Worm (Caenorhabditis elegans): ENCODE measurements around the gene B0416.4.
A peak's percentile ranks its signal among the peaks of the same experiment; 100 is the strongest.

The B0416.4 gene

DNA sequence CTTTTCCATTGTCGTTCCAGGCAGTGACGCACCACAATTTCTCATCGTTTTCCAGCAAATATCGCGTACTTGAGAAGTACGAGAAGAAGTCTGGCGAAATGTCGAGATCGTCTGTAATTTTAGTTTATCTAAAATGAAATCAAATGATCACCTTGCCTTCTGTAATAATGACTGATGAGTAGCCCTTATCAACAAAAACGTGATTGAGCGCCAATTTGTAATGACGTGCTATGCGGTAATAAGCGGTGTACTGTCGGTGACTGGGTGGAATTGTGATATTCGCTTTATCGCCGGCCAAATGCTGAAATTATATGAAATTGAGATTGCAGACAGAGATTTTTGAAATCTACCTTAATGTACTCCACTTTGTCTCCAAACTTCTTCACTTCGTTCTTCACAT is 16.7 kb downstream of the B0416.4 start:
- peak; percentile 20 for TF ChIP-seq sma-9 (GFP tag; optimal IDR thresholded peaks at IDR 0.05)
- no peak for TF ChIP-seq sma-9 (tag; optimal IDR thresholded peaks at IDR 0.05)
- TF ChIP-seq fos-1 (tag; optimal IDR thresholded peaks at IDR 0.05): peak; percentile 89
- TF ChIP-seq sma-3 (GFP tag; optimal IDR thresholded peaks at IDR 0.05): no peak
- no peak for TF ChIP-seq nhr-77 (tag; optimal IDR thresholded peaks at IDR 0.05)

DNA sequence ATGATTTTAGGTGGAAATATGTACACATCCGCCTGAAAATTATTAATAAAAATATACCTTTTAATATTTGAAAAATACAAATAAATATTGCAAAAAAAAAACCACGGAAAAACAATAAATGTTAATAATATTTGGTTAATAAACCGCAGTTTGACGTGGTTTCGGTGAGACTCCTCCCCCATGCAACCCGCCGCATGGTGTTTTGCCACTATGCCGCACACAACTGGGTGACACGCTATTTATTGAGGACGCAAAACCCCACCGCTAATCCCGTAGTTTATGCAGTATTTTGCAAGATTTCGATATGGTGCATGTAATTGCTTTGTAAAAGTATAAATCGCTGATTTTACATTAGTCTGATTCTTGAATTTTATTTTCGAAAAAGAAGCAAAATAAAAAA is 17.8 kb downstream of the B0416.4 start, which contains the start of gene gly-13:
Gene gly-13 (minus strand): TSS at position 32 of the 400 bp plus-strand sequence.
- no peak for TF ChIP-seq alr-1 (tag; optimal IDR thresholded peaks at IDR 0.05)
- TF ChIP-seq nhr-6 (tag; optimal IDR thresholded peaks at IDR 0.05): no peak
- TF ChIP-seq snpc-4 (tag; optimal IDR thresholded peaks at IDR 0.05): no peak
- no peak for TF ChIP-seq egl-27 (tag; optimal IDR thresholded peaks at IDR 0.05)
- TF ChIP-seq lin-13 (GFP tag; optimal IDR thresholded peaks at IDR 0.05): no peak
- TF ChIP-seq lin-11 (tag; optimal IDR thresholded peaks at IDR 0.05): peak; percentile 28
- peak; percentile 51 for TF ChIP-seq nhr-129 (tag; optimal IDR thresholded peaks at IDR 0.05)
- no peak for TF ChIP-seq elt-3 (tag; optimal IDR thresholded peaks at IDR 0.05)
- TF ChIP-seq aly-2 (tag; optimal IDR thresholded peaks at IDR 0.05): no peak
- TF ChIP-seq ztf-1 (GFP tag; conservative IDR thresholded peaks at IDR 0.05): no peak
- TF ChIP-seq F13H6.1 (tag; optimal IDR thresholded peaks at IDR 0.05): peak; percentile 38
- no peak for TF ChIP-seq mdl-1 (tag; optimal IDR thresholded peaks at IDR 0.05)
- TF ChIP-seq nhr-25 (tag; optimal IDR thresholded peaks at IDR 0.05): peak; percentile 35
- TF ChIP-seq nhr-12 (tag; optimal IDR thresholded peaks at IDR 0.05): no peak
- TF ChIP-seq unc-39 (tag; optimal IDR thresholded peaks at IDR 0.05): no peak
- peak; percentile 45 for TF ChIP-seq sem-4 (tag; optimal IDR thresholded peaks at IDR 0.05)
- no peak for TF ChIP-seq mbf-1 (tag; optimal IDR thresholded peaks at IDR 0.05)
- TF ChIP-seq lsy-2 (tag; optimal IDR thresholded peaks at IDR 0.05): peak in 1 of 2 experiments; percentile 51
- TF ChIP-seq ztf-11 (tag; optimal IDR thresholded peaks at IDR 0.05): no peak
- no peak for TF ChIP-seq nhr-77 (tag; optimal IDR thresholded peaks at IDR 0.05)
- TF ChIP-seq nhr-23 (tag; optimal IDR thresholded peaks at IDR 0.05): no peak
- TF ChIP-seq ztf-4 (tag; optimal IDR thresholded peaks at IDR 0.05): peak; percentile 7
- TF ChIP-seq fos-1 (tag; optimal IDR thresholded peaks at IDR 0.05): peak; percentile 2
- no peak for TF ChIP-seq Y55F3AM.14 (GFP tag; optimal IDR thresholded peaks at IDR 0.05)
- TF ChIP-seq crh-2 (tag; optimal IDR thresholded peaks at IDR 0.05): peak; percentile 32
- TF ChIP-seq unc-62 (GFP tag; optimal IDR thresholded peaks at IDR 0.05): no peak
- no peak for TF ChIP-seq zag-1 (tag; optimal IDR thresholded peaks at IDR 0.05)
- no peak for TF ChIP-seq nhr-237 (tag; optimal IDR thresholded peaks at IDR 0.05)
- TF ChIP-seq ZK546.5 (tag; optimal IDR thresholded peaks at IDR 0.05): no peak
- no peak for TF ChIP-seq nhr-21 (tag; optimal IDR thresholded peaks at IDR 0.05)
- TF ChIP-seq ceh-82 (tag; optimal IDR thresholded peaks at IDR 0.05): no peak
- no peak for TF ChIP-seq C34F6.9 (tag; optimal IDR thresholded peaks at IDR 0.05)
- no peak for TF ChIP-seq nhr-10 (tag; optimal IDR thresholded peaks at IDR 0.05)
- TF ChIP-seq mab-5 (tag; optimal IDR thresholded peaks at IDR 0.05): no peak
- TF ChIP-seq sma-9 (GFP tag; optimal IDR thresholded peaks at IDR 0.05): no peak
- TF ChIP-seq sma-9 (tag; optimal IDR thresholded peaks at IDR 0.05): no peak
- no peak for TF ChIP-seq lin-39 (tag; optimal IDR thresholded peaks at IDR 0.05)
- TF ChIP-seq ama-1 (optimal IDR thresholded peaks at IDR 0.05): no peak
- TF ChIP-seq skn-1 (tag; optimal IDR thresholded peaks at IDR 0.05): no peak
- TF ChIP-seq sma-3 (GFP tag; optimal IDR thresholded peaks at IDR 0.05): no peak
- TF ChIP-seq blmp-1 (tag; optimal IDR thresholded peaks at IDR 0.05; ENCODE audit: insufficient read depth): no peak
- TF ChIP-seq dmd-4 (tag; optimal IDR thresholded peaks at IDR 0.05): no peak

DNA sequence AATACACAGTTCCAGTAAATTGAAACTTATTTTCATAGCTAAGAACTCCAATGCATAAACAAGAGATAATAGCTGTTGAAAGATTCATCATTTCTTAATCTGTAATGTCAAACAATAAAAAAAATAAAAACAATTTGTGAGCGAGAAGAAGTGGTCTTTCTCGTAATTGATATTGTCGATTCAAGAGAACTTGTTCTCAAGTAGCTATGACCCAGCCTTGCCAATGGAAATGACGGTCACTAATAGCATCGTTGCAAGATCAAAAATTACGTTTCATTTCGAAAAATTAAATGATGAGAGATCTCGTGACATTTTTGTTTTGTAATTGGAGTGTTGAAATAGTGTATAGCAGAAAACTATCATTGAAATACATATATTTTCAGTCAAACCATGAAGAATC is 19.1 kb downstream of the B0416.4 start, which contains the start of gene B0416.7:
Gene B0416.7 (minus strand): TSS at position 101 of the 400 bp plus-strand sequence.
- no peak for TF ChIP-seq snpc-4 (tag; optimal IDR thresholded peaks at IDR 0.05)
- no peak for TF ChIP-seq alr-1 (tag; optimal IDR thresholded peaks at IDR 0.05)
- peak; percentile 6 for TF ChIP-seq C34F6.9 (tag; optimal IDR thresholded peaks at IDR 0.05)

Measured in whole organism, L2 larva.